Worm (Caenorhabditis elegans) whole organism, L1 larva: ENCODE data around the gene Y53F4B.51.

Experiments
- ama-1 ChIP-seq: fragments of 150-350 bp; optimal IDR thresholded peaks from 2 replicates; lab custom pipeline; 2014
- nhr-11 ChIP-seq: fragments of 150-350 bp; optimal IDR thresholded peaks from 2 replicates; lab custom pipeline; 2014; ENCODE audit warnings: missing biosample characterization, missing genetic modification characterization
- nhr-237 ChIP-seq: fragments of 150-350 bp; optimal IDR thresholded peaks from 2 replicates; lab custom pipeline; 2014; ENCODE audit warnings: missing biosample characterization, missing genetic modification characterization
- nhr-28 ChIP-seq: fragments of 150-350 bp; optimal IDR thresholded peaks from 2 replicates; lab custom pipeline; 2014; ENCODE audit warnings: missing biosample characterization, missing genetic modification characterization
- nhr-90 ChIP-seq: sonication (generic microtip); optimal IDR thresholded peaks from 2 replicates; lab custom pipeline; 2016; ENCODE audit warnings: mild to moderate bottlenecking, missing genetic modification characterization, missing compliant biosample characterization; ENCODE audit not compliant: poor library complexity
- snpc-4 ChIP-seq: fragments of 150-350 bp; optimal IDR thresholded peaks from 2 replicates; lab custom pipeline; 2014; ENCODE audit warnings: missing biosample characterization, missing genetic modification characterization

DNA sequence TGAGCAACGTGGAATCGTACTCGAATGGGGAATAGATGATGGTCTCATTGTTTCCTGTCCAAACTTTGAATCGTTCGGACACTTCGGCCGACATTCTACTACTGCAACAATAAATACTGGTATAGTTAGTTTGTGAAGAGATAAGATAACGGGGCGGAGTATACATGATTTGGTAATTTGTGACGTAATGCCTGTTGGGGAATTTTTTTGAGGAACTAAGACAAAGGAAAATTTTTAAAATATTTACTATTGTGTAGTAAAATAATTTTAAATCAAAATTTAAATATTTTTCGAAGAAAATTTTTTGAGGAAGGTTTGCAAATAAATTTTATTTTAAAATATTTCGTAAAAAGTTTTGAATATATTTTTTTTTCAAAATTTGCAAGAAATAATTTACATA lies 50.2 kb downstream of the Y53F4B.51 start, which contains the start of gene elo-9:
- no peak for TF ChIP-seq snpc-4 (tag; lab: Kevin White, UChicago)
- no peak for TF ChIP-seq ama-1
- no peak for TF ChIP-seq nhr-28 (tag; lab: Kevin White, UChicago)
- no peak for TF ChIP-seq nhr-90 (tag; lab: Kevin White, UChicago)
- TF ChIP-seq nhr-237 (tag; lab: Kevin White, UChicago): no peak
- no peak for TF ChIP-seq nhr-11 (tag; lab: Kevin White, UChicago)
